Worm (Caenorhabditis elegans) whole organism, mixed stage, embryonic: Measurements from ENCODE around the gene srg-69.

Source experiments
- M03D4.4 ChIP-seq: sonication (generic microtip); optimal IDR thresholded peaks from 2 replicates; lab custom pipeline; 2017; ENCODE audit warnings: mild to moderate bottlenecking, missing genetic modification characterization, missing compliant biosample characterization
- bed-3 ChIP-seq: fragments of 200-800 bp; sonication (Bioruptor generic); optimal IDR thresholded peaks from 3 replicates; lab custom pipeline; 2018; ENCODE audit warnings: mild to moderate bottlenecking, missing genetic modification characterization, moderate library complexity, missing compliant biosample characterization
- blmp-1 ChIP-seq: fragments of 150-350 bp; optimal IDR thresholded peaks from 2 replicates; lab custom pipeline; 2014; ENCODE audit warnings: missing biosample characterization, missing genetic modification characterization
- ceh-43 ChIP-seq: fragments of 200-800 bp; sonication (Bioruptor generic); optimal IDR thresholded peaks from 2 replicates; lab custom pipeline; 2018; ENCODE audit warnings: mild to moderate bottlenecking, missing genetic modification characterization, moderate library complexity, missing compliant biosample characterization
- ceh-83 ChIP-seq: fragments of 200-800 bp; sonication (Bioruptor generic); optimal IDR thresholded peaks from 2 replicates; lab custom pipeline; 2018; ENCODE audit warnings: mild to moderate bottlenecking, missing genetic modification characterization, missing compliant biosample characterization
- ces-1 ChIP-seq: fragments of 150-350 bp; optimal IDR thresholded peaks from 2 replicates; lab custom pipeline; 2014; ENCODE audit warnings: missing biosample characterization, missing genetic modification reagents, missing genetic modification characterization
- cnd-1 ChIP-seq: fragments of 200-800 bp; sonication (Bioruptor generic); optimal IDR thresholded peaks from 2 replicates; lab custom pipeline; 2018; ENCODE audit warnings: mild to moderate bottlenecking, missing genetic modification characterization, missing compliant biosample characterization
- drap-1 ChIP-seq: fragments of 200-800 bp; sonication (Bioruptor generic); optimal IDR thresholded peaks from 3 replicates; lab custom pipeline; 2018; ENCODE audit warnings: mild to moderate bottlenecking, missing genetic modification characterization, missing compliant biosample characterization
- elt-1 ChIP-seq: sonication (generic microtip); optimal IDR thresholded peaks from 2 replicates; lab custom pipeline; 2017; ENCODE audit warnings: missing genetic modification characterization, mild to moderate bottlenecking, missing compliant biosample characterization, antibody characterized with exemption, moderate library complexity, borderline replicate concordance; ENCODE audit not compliant: insufficient read depth
- elt-3 ChIP-seq: fragments of 150-350 bp; optimal IDR thresholded peaks from 2 replicates; lab custom pipeline; 2014; ENCODE audit warnings: missing biosample characterization, missing genetic modification characterization
- flh-1 ChIP-seq: fragments of 200-800 bp; sonication (Bioruptor generic); optimal IDR thresholded peaks from 2 replicates; lab custom pipeline; 2018; ENCODE audit warnings: mild to moderate bottlenecking, missing genetic modification characterization, moderate library complexity, missing compliant biosample characterization
- ham-2 ChIP-seq: fragments of 200-800 bp; sonication (Bioruptor generic); optimal IDR thresholded peaks from 2 replicates; lab custom pipeline; 2018; ENCODE audit warnings: mild to moderate bottlenecking, missing genetic modification characterization, missing compliant biosample characterization
- hlh-1 ChIP-seq: fragments of 150-350 bp; optimal IDR thresholded peaks from 2 replicates; lab custom pipeline; 2014; ENCODE audit warnings: missing biosample characterization, missing genetic modification reagents, missing genetic modification characterization
- lin-13 ChIP-seq: fragments of 150-350 bp; optimal IDR thresholded peaks from 2 replicates; lab custom pipeline; 2014; ENCODE audit warnings: missing biosample characterization, missing genetic modification characterization
- lin-32 ChIP-seq: fragments of 200-800 bp; sonication (Bioruptor generic); optimal IDR thresholded peaks from 2 replicates; lab custom pipeline; 2018; ENCODE audit warnings: mild to moderate bottlenecking, missing genetic modification characterization, missing compliant biosample characterization
- lsy-2 ChIP-seq: fragments of 150-350 bp; optimal IDR thresholded peaks from 2 replicates; lab custom pipeline; 2014; ENCODE audit warnings: missing biosample characterization, missing genetic modification characterization
- mab-5 ChIP-seq: fragments of 150-350 bp; optimal IDR thresholded peaks from 2 replicates; lab custom pipeline; 2014; ENCODE audit warnings: missing biosample characterization, missing genetic modification characterization
- mep-1 ChIP-seq: fragments of 150-350 bp; optimal IDR thresholded peaks from 2 replicates; lab custom pipeline; 2017; ENCODE audit warnings: missing biosample characterization, missing genetic modification reagents, missing genetic modification characterization, inconsistent platforms
- mls-2 ChIP-seq: sonication (generic microtip); optimal IDR thresholded peaks from 2 replicates; lab custom pipeline; 2016; ENCODE audit warnings: mild to moderate bottlenecking, missing genetic modification characterization, moderate library complexity, missing compliant biosample characterization
- nhr-12 ChIP-seq: fragments of 150-350 bp; optimal IDR thresholded peaks from 2 replicates; lab custom pipeline; 2014; ENCODE audit warnings: missing biosample characterization, missing genetic modification characterization
- nhr-2 ChIP-seq: fragments of 150-350 bp; optimal IDR thresholded peaks from 2 replicates; lab custom pipeline; 2014; ENCODE audit warnings: missing biosample characterization, missing genetic modification characterization
- nhr-237 ChIP-seq: fragments of 150-350 bp; optimal IDR thresholded peaks from 2 replicates; lab custom pipeline; 2014; ENCODE audit warnings: missing biosample characterization, missing genetic modification characterization
- nhr-28 ChIP-seq: fragments of 150-350 bp; optimal IDR thresholded peaks from 2 replicates; lab custom pipeline; 2014; ENCODE audit warnings: missing biosample characterization, missing genetic modification characterization
- nhr-76 ChIP-seq: sonication (generic microtip); optimal IDR thresholded peaks from 2 replicates; lab custom pipeline; 2017; ENCODE audit warnings: missing biosample characterization, missing genetic modification characterization
- pha-4 ChIP-seq: fragments of 150-350 bp; optimal IDR thresholded peaks from 2 replicates; lab custom pipeline; 2018; ENCODE audit warnings: missing biosample characterization, missing genetic modification reagents, missing genetic modification characterization
- snpc-4 ChIP-seq: fragments of 150-350 bp; optimal IDR thresholded peaks from 2 replicates; lab custom pipeline; 2014; ENCODE audit warnings: missing biosample characterization, missing genetic modification characterization
- sptf-1 ChIP-seq: sonication (generic microtip); optimal IDR thresholded peaks from 2 replicates; lab custom pipeline; 2017; ENCODE audit warnings: mild to moderate bottlenecking, missing genetic modification characterization, moderate library complexity, missing compliant biosample characterization
- tbx-8 ChIP-seq: fragments of 200-800 bp; sonication (Bioruptor generic); optimal IDR thresholded peaks from 2 replicates; lab custom pipeline; 2018; ENCODE audit warnings: mild to moderate bottlenecking, missing genetic modification characterization, moderate library complexity, missing compliant biosample characterization
- unc-120 ChIP-seq: sonication (generic microtip); optimal IDR thresholded peaks from 2 replicates; lab custom pipeline; 2017; ENCODE audit warnings: missing genetic modification characterization, missing compliant biosample characterization; ENCODE audit not compliant: poor library complexity, severe bottlenecking
- unc-39 ChIP-seq: fragments of 150-350 bp; optimal IDR thresholded peaks from 2 replicates; lab custom pipeline; 2014; ENCODE audit warnings: missing biosample characterization, missing genetic modification characterization
- zip-8 ChIP-seq: fragments of 150-350 bp; optimal IDR thresholded peaks from 2 replicates; lab custom pipeline; 2014; ENCODE audit warnings: missing biosample characterization, missing genetic modification characterization
- ztf-11 ChIP-seq: fragments of 150-350 bp; optimal IDR thresholded peaks from 2 replicates; lab custom pipeline; 2014; ENCODE audit warnings: missing biosample characterization, missing genetic modification characterization

srg-69 gene

ce11 chrII:5331677-5332303 lies 23.7 kb upstream of the srg-69 start:
- TF ChIP-seq cnd-1 (tag; lab: Kevin White, UChicago) (no peak), ztf-11 (tag; lab: Kevin White, UChicago) (no peak), lin-32 (no peak), lsy-2 (tag; lab: Kevin White, UChicago) (no peak), mls-2 (tag; lab: Kevin White, UChicago) (no peak), ham-2 (no peak), tbx-8 (GFP tag; lab: Kevin White, UChicago) (no peak), nhr-28 (tag; lab: Kevin White, UChicago) (no peak)
- TF ChIP-seq, all 35 proteins: peak for 0

ce11 chrII:5332345-5333124 lies 22.9 kb upstream of the srg-69 start:
- TF ChIP-seq mep-1 (tag; lab: Kevin White, UChicago) (no peak), lsy-2 (tag; lab: Kevin White, UChicago) (no peak), nhr-76 (no peak), nhr-28 (tag; lab: Kevin White, UChicago) (no peak), elt-3 (no peak), blmp-1 (tag; lab: Kevin White, UChicago) (no peak), tbx-8 (GFP tag; lab: Kevin White, UChicago) (no peak), elt-1 (tag; lab: Kevin White, UChicago) (no peak), ztf-11 (tag; lab: Kevin White, UChicago) (no peak), bed-3 (GFP tag; lab: Kevin White, UChicago) (no peak), mls-2 (tag; lab: Kevin White, UChicago) (no peak), ceh-43 (GFP tag; lab: Kevin White, UChicago) (no peak), cnd-1 (tag; lab: Kevin White, UChicago) (no peak), unc-120 (tag; lab: Kevin White, UChicago) (no peak), hlh-1 (tag; lab: Kevin White, UChicago) (no peak), snpc-4 (no peak)

- TF ChIP-seq ham-2 (no peak), elt-1 (tag; lab: Kevin White, UChicago) (no peak), lin-32 (no peak), cnd-1 (tag; lab: Kevin White, UChicago) (no peak), ces-1 (GFP tag; lab: Kevin White, UChicago) (no peak), drap-1 (no peak), ceh-43 (GFP tag; lab: Kevin White, UChicago) (no peak), snpc-4 (no peak), mab-5 (no peak), ceh-83 (no peak)
These were observed 21.7 kb upstream of the srg-69 start for ce11 chrII:5333729-5334255.

ce11 chrII:5334628-5335027 lies 20.9 kb upstream of the srg-69 start:
- no peak for TF ChIP-seq ham-2
- no peak for TF ChIP-seq ces-1 (GFP tag; lab: Kevin White, UChicago)
- no peak for TF ChIP-seq pha-4 (tag; lab: Kevin White, UChicago)
- no peak for TF ChIP-seq unc-120 (tag; lab: Kevin White, UChicago)
- no peak for TF ChIP-seq sptf-1
- no peak for TF ChIP-seq flh-1 (GFP tag; lab: Kevin White, UChicago)
- TF ChIP-seq elt-3, result no peak
- no peak for TF ChIP-seq M03D4.4 (tag; lab: Kevin White, UChicago)
- no peak for TF ChIP-seq tbx-8 (GFP tag; lab: Kevin White, UChicago)
- no peak for TF ChIP-seq blmp-1 (tag; lab: Kevin White, UChicago)
- no peak for TF ChIP-seq lin-13 (tag; lab: Kevin White, UChicago)
- no peak for TF ChIP-seq hlh-1 (tag; lab: Kevin White, UChicago)
- TF ChIP-seq nhr-237 (tag; lab: Kevin White, UChicago), result no peak
- TF ChIP-seq elt-1 (tag; lab: Kevin White, UChicago), result no peak
- TF ChIP-seq ceh-43 (GFP tag; lab: Kevin White, UChicago), result no peak
- no peak for TF ChIP-seq nhr-12
- TF ChIP-seq nhr-2 (tag; lab: Kevin White, UChicago), result no peak
- TF ChIP-seq unc-39 (tag; lab: Kevin White, UChicago), result no peak
- TF ChIP-seq zip-8 (tag; lab: Kevin White, UChicago), result no peak
- no peak for TF ChIP-seq cnd-1 (tag; lab: Kevin White, UChicago)
- TF ChIP-seq, all 35 proteins: peak for 0
